Fruit fly (Drosophila melanogaster) whole organism: ENCODE data around the gene CG9928.

Experiments used
- CG8478 ChIP-seq: fragments of >200 bp; optimal IDR thresholded peaks from 2 replicates; lab custom pipeline; 2018; ENCODE audit warnings: inconsistent platforms
- Dll ChIP-seq: fragments of >200 bp; optimal IDR thresholded peaks from 2 replicates; lab custom pipeline; 2017
- EcR ChIP-seq, 2 experiments: fragments of >200 bp; optimal IDR thresholded peaks; 2 replicates each; lab custom pipeline; 2017; ENCODE audit warnings: missing biosample characterization in 2 of 2, missing genetic modification characterization in 2 of 2, missing genetic modification reagents in 2 of 2
- pan ChIP-seq: fragments of >200 bp; optimal IDR thresholded peaks from 2 replicates; lab custom pipeline; 2017
- psq ChIP-seq: fragments of >200 bp; optimal IDR thresholded peaks from 2 replicates; lab custom pipeline; 2017
- usp ChIP-seq: fragments of >200 bp; optimal IDR thresholded peaks from 2 replicates; lab custom pipeline; 2017; ENCODE audit warnings: missing biosample characterization, missing genetic modification characterization, mixed read lengths

CG9928 gene

DNA sequence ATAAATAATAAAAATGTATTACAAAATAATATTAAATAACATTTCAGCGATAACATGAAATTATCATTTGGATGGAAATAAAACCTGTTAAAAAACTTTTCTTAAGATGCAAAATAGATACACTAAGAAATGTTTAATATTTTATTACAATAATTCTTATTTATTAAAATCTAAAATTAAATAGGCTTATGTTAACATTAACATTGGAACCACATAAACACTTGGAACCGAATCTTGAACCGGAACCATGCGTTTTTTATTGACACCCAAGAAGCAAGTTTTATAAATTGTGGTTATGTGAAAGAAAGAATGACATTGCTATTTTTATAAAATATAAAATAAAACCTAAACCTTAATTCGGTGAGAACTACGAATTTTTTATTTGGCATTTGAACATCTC is 17.5 kb upstream of the CG9928 start, which contains the start of gene kmg:
kmg (plus strand) TSS at position 301 of the 400 bp plus-strand sequence.
- TF ChIP-seq CG8478 (lab: Kevin White, UChicago) (no peak), Dll (lab: Kevin White, UChicago) (no peak), usp (GFP tag; lab: Kevin White, UChicago) (no peak), psq (lab: Kevin White, UChicago) (no peak), EcR (GFP tag; optimal IDR thresholded peaks at IDR 0.05; lab: Kevin White, UChicago) (no peak), pan (no peak)

DNA sequence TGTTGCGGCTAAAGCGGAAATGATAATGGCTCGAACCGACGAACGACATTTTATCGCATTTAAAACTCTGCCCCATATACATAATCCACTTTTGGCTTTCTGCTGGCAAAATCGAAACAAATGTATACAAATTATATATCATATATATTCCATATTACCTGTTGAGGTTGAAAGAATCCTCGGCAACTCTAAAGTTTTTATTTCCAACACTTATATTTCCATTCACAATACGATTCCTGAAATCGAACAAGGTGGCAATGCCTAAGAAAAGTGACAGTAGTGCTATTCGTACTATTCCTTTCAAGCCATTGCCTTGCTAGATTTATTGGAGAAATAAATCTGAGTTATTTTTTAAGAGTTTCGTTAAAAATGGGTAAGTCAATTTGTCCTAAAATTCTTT is 15.8 kb upstream of the CG9928 start, which contains the start of gene Pk34A:
Pk34A (plus strand) TSS at position 301 of the 400 bp plus-strand sequence.
- no peak for TF ChIP-seq EcR (GFP tag; optimal IDR thresholded peaks at IDR 0.05; lab: Kevin White, UChicago)
- no peak for TF ChIP-seq CG8478 (lab: Kevin White, UChicago)
- no peak for TF ChIP-seq Dll (lab: Kevin White, UChicago)
- TF ChIP-seq pan = no peak
- no peak for TF ChIP-seq usp (GFP tag; lab: Kevin White, UChicago)
- TF ChIP-seq psq (lab: Kevin White, UChicago) = no peak

DNA sequence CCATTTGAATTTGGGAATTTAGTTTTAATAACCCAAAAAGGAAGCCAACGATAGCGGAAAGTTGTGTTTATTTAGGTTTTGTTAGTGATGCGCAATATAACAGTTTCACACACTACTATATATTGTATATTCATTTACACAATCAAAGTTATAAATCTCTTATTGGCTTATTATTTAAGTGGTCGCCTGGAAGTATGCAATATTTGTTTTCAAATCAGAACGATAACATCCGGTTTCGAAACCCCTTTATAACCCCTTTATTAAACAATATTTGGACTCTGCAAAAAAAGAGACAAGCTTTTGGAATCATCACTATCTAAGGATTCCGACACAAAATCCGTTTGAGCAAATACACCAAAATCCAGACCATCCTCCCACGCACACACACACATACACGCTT is 15.2 kb upstream of the CG9928 start:
- no peak for TF ChIP-seq usp (GFP tag; lab: Kevin White, UChicago)
- TF ChIP-seq EcR (GFP tag; optimal IDR thresholded peaks at IDR 0.05; lab: Kevin White, UChicago) = no peak
- no peak for TF ChIP-seq CG8478 (lab: Kevin White, UChicago)
- TF ChIP-seq psq (lab: Kevin White, UChicago) = no peak
- no peak for TF ChIP-seq Dll (lab: Kevin White, UChicago)
- TF ChIP-seq pan = no peak

DNA sequence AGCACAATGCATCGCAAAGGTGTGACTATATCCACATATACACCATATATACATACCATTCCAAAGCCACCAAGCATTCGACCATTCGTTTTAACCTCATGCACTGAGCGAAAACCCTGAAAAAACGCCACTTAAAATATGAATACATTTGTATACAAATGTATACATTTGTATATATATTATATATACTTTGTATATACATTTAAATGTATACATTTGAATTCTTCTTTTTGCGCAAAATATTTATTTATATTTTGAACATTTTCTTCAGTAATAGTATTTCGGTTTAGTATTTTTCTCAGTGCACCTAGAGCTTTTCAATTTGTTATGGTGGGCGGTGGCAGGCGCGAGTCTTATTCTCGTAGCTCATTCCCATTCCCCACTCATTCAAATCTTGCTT is 13.6 kb upstream of the CG9928 start:
- TF ChIP-seq pan (no peak), CG8478 (lab: Kevin White, UChicago) (no peak), psq (lab: Kevin White, UChicago) (no peak), Dll (lab: Kevin White, UChicago) (no peak), usp (GFP tag; lab: Kevin White, UChicago) (no peak), EcR (GFP tag; optimal IDR thresholded peaks at IDR 0.05; lab: Kevin White, UChicago) (no peak)

DNA sequence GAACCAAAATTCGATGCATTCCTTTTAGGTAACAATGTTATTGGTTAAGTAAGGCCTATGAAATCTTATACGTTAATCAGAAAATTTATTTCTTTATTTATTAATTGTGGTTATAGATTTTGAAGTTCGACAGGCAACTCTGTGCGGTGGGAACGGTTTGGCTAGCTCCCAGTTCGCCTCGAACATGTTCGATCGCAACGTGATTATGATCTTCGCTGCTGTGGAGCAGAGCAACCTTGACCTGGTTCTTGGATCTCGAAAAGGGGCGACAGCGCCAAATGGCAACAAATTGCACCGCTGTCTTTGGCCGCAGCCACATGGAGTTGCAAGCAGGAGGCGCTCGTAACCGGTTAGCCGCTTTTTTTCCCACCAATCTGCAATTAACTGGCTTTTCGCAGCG is 11.6 kb upstream of the CG9928 start:
- TF ChIP-seq EcR (GFP tag; optimal IDR thresholded peaks at IDR 0.05; lab: Kevin White, UChicago) (no peak), psq (lab: Kevin White, UChicago) (no peak), usp (GFP tag; lab: Kevin White, UChicago) (no peak), Dll (lab: Kevin White, UChicago) (no peak), pan (no peak), CG8478 (lab: Kevin White, UChicago) (no peak)

DNA sequence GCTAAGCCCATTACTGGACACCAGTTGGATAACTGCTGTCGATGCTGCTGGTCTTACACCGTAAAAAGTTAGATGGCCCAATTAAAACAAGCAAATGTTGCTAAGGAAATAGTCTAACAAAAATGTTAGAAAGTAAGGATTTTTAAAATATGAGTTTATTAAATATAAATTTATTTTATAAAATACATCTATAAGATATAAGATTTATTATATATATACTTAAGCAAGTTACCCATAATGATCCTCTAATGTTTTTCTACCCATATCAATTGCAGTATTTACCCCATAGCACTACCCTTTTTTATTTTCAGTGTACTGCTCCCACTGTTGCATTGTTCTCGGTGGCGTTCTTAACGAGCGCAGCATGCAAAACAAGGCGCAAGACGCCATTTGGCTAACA is 3.6 kb upstream of the CG9928 start:
- no peak for TF ChIP-seq Dll (lab: Kevin White, UChicago)
- TF ChIP-seq psq (lab: Kevin White, UChicago) = no peak
- no peak for TF ChIP-seq EcR (GFP tag; optimal IDR thresholded peaks at IDR 0.05; lab: Kevin White, UChicago)
- no peak for TF ChIP-seq CG8478 (lab: Kevin White, UChicago)
- TF ChIP-seq pan = no peak
- no peak for TF ChIP-seq usp (GFP tag; lab: Kevin White, UChicago)

DNA sequence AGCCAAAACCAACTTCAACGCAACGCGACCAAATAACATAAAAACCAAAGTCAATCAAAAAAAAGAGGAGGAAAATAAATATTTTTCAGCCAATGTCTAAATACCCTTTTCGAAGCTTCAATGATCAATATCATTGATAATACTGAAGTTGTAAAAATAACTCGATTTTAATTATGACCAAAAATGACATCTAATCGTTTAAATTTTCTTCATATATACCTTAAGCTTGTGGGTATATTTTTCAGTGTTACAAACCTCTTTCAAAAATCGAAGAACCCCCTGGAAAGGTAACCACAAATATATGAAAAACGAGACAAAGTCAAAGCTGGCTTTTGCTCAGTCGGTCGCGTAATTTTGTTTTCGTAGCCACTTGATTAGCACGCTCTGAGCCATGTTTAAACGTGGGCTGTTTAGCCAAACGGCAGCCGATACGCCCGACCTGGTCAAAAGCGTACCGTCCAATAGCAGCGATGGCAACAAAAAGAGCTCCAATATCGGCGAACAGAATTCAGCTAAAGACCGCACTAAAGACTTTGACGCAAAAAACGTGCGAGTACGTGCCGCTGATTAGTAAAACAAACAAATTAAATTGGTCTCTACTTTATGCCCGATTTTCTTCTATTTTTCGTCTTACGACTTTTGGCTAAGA is 2.5 kb upstream of the CG9928 start:
- no peak for TF ChIP-seq Dll (lab: Kevin White, UChicago)
- TF ChIP-seq usp (GFP tag; lab: Kevin White, UChicago) = no peak
- no peak for TF ChIP-seq EcR (GFP tag; optimal IDR thresholded peaks at IDR 0.05; lab: Kevin White, UChicago)
- no peak for TF ChIP-seq pan
- no peak for TF ChIP-seq psq (lab: Kevin White, UChicago)
- TF ChIP-seq CG8478 (lab: Kevin White, UChicago) = no peak

DNA sequence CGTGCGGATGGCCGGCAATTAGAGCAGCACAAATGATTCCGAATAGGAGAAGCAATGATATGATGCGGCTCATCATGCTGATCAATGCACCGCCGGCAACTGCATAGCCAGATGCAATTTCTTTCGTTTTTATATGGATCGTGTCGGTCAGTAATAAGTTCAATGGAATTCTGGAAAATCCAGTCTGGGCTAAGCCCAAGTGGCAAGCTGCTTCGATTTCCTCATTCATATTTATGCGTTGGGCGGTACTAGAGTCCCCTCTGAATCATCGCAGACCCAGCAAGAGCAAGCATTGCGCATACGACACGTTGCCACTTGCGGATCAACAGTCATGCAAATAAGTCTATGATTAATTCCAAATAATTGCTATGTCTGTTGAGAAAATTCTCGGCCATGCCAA is 819 bp upstream of the CG9928 start, which contains the start of gene CG16978:
CG16978 (minus strand) TSS at position 101 of the 400 bp plus-strand sequence.
- TF ChIP-seq EcR (GFP tag; optimal IDR thresholded peaks at IDR 0.05; lab: Kevin White, UChicago) = no peak
- TF ChIP-seq CG8478 (lab: Kevin White, UChicago) = no peak
- TF ChIP-seq pan = no peak
- TF ChIP-seq psq (lab: Kevin White, UChicago) = no peak
- no peak for TF ChIP-seq usp (GFP tag; lab: Kevin White, UChicago)
- TF ChIP-seq Dll (lab: Kevin White, UChicago) = no peak

DNA sequence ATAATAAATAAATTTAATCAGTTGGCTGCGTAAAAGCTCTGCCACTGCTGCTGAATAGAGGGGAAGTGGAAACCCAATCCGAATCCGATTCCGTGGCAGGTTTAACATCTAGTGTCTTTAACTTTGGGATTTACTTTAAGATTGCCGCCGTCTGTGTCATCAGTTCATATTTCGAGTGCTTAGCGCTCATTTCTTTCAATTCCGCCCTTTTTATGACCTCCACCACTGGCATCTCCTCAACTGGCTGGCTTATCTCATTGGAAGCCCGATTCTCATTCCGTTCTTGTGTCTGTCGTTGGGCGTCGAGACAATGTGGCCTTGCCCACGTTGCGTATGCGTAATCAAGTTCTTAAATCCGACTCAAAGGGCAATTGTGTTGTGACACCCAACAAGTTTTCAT is 1.8 kb downstream of the CG9928 start:
- TF ChIP-seq CG8478 (lab: Kevin White, UChicago) (no peak), usp (GFP tag; lab: Kevin White, UChicago) (no peak), psq (lab: Kevin White, UChicago) (no peak), pan (no peak), Dll (lab: Kevin White, UChicago) (no peak), EcR (GFP tag; optimal IDR thresholded peaks at IDR 0.05; lab: Kevin White, UChicago) (no peak)

DNA sequence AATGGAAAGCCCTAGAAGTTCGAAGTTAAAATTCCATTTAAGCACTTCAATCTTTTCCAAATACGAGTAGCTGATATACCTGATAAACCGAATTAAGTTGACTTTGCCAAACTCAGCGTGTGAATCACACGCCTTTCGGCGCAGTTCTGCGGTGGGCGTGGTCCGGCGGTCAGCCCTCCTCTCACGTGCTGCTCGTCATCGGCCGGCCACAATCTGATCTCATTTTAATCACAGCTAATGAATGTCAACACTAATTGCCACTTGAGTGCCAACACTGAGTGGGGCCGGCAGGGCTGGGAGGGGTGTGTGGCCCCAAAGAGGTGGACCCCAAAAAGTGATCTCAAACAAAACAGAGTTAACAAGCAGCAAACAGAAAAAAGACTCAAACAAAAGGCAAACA is 6.8 kb downstream of the CG9928 start:
- TF ChIP-seq usp (GFP tag; lab: Kevin White, UChicago) = no peak
- no peak for TF ChIP-seq CG8478 (lab: Kevin White, UChicago)
- TF ChIP-seq EcR (GFP tag; optimal IDR thresholded peaks at IDR 0.05; lab: Kevin White, UChicago) = no peak
- TF ChIP-seq psq (lab: Kevin White, UChicago) = no peak
- TF ChIP-seq Dll (lab: Kevin White, UChicago) = no peak
- TF ChIP-seq pan = no peak

DNA sequence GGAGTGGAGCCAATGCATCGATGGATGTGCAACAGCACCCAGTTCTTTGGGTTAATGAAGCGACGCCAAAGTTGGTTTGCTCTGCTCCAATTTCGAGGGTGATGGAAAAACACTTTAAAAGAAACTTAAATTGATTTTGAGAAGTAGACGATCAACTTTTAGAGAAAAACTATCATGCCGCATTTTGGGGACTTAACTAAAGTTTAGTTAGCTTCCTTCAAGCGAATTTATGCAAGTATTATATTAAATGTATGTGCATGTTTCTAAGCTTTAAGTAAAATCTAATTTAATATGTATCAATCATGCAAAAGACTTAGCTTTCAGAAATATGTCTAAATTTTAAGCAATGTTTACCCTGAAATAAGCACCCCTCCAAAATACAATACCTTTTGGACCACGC is 12.4 kb downstream of the CG9928 start, which contains the start of gene CG5122:
CG5122 (plus strand) TSS at position 301 of the 400 bp plus-strand sequence.
- TF ChIP-seq Dll (lab: Kevin White, UChicago) (no peak), CG8478 (lab: Kevin White, UChicago) (no peak), psq (lab: Kevin White, UChicago) (no peak), pan (no peak), usp (GFP tag; lab: Kevin White, UChicago) (no peak)

DNA sequence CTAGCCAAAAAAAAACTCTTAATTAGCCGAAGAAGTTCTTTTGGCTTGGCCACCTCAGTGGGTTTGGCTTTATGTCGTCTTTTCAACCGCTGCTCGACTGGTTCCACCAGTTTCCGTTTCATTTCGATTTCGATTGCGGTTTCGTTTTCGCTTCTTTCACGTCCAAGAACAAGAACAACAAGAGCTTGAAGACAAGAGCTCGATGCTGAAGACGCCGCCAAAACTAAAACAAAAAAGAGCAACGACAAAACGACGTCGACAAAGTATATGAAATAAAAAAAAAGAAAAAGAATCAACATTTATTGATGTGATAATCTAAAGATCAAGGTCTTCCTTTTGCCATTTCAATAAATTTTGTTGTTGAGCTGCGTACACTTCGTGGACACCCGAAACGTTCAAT is 20.2 kb downstream of the CG9928 start:
- TF ChIP-seq Dll (lab: Kevin White, UChicago) (no peak), usp (GFP tag; lab: Kevin White, UChicago) (no peak), CG8478 (lab: Kevin White, UChicago) (no peak), EcR (GFP tag; optimal IDR thresholded peaks at IDR 0.05; lab: Kevin White, UChicago) (no peak), pan (no peak), psq (lab: Kevin White, UChicago) (no peak)
